Worm (Caenorhabditis elegans) whole organism, midembryonic: ENCODE measurements around the gene riok-3.

ENCODE experiments used
- T22C8.4 ChIP-seq: fragments of 200-800 bp; sonication (Bioruptor generic); IDR thresholded peaks from 2 replicates; pipeline ENCODE4 v1.3.6; 2022; ENCODE audit warnings: missing genetic modification characterization, missing compliant biosample characterization
- cog-1 ChIP-seq: sonication (generic microtip); optimal IDR thresholded peaks from 2 replicates; lab custom pipeline; 2016; ENCODE audit warnings: missing genetic modification characterization, missing compliant biosample characterization
- flt-1 ChIP-seq: fragments of 200-800 bp; sonication (Bioruptor generic); IDR thresholded peaks from 2 replicates; pipeline ENCODE4 v1.3.6; 2022; ENCODE audit warnings: missing genetic modification characterization, missing compliant biosample characterization
- klf-2 ChIP-seq: fragments of 200-800 bp; sonication (Bioruptor generic); conservative IDR thresholded peaks from 2 replicates; pipeline ENCODE4 v1.3.6; 2022; ENCODE audit warnings: missing genetic modification reagents, missing genetic modification characterization, missing compliant biosample characterization
- med-1 ChIP-seq: sonication (generic microtip); optimal IDR thresholded peaks from 2 replicates; lab custom pipeline; 2017; ENCODE audit warnings: missing genetic modification characterization, mild to moderate bottlenecking, missing compliant biosample characterization, antibody characterized with exemption, missing genetic modification reagents; ENCODE audit not compliant: insufficient read depth
- ref-1 ChIP-seq: fragments of 200-800 bp; sonication (Bioruptor generic); conservative IDR thresholded peaks from 2 replicates; pipeline ENCODE4 v1.3.6; 2022; ENCODE audit warnings: missing genetic modification reagents, missing genetic modification characterization, missing compliant biosample characterization
- tab-1 ChIP-seq: fragments of 200-800 bp; sonication (Bioruptor generic); IDR thresholded peaks from 2 replicates; pipeline ENCODE4 v1.3.6; 2022; ENCODE audit warnings: missing genetic modification characterization, missing compliant biosample characterization
- ztf-23 ChIP-seq: fragments of 200-800 bp; sonication (Bioruptor generic); IDR thresholded peaks from 2 replicates; pipeline ENCODE4 v1.3.6; 2022; ENCODE audit warnings: missing genetic modification reagents, missing genetic modification characterization, missing compliant biosample characterization
- ztf-29 ChIP-seq: fragments of 200-800 bp; sonication (Bioruptor generic); IDR thresholded peaks from 2 replicates; pipeline ENCODE4 v1.3.6; 2022; ENCODE audit warnings: missing genetic modification reagents, missing genetic modification characterization, missing compliant biosample characterization

ce11 chrIII:9798478-9799157 lies 6.2 kb downstream of the riok-3 start, which contains the start of gene ZK632.2:
- TF ChIP-seq flt-1 (no peak), tab-1 (no peak), ref-1 (GFP tag; lab: Robert Waterston, UW) (no peak), ztf-29 (no peak), T22C8.4 (GFP tag; lab: Robert Waterston, UW) (no peak), ztf-23 (GFP tag; lab: Robert Waterston, UW) (no peak), med-1 (no peak), klf-2 (no peak), cog-1 (no peak)
